Fruit fly (Drosophila melanogaster): Measurements from ENCODE around the gene Rpp14a.

DNA sequence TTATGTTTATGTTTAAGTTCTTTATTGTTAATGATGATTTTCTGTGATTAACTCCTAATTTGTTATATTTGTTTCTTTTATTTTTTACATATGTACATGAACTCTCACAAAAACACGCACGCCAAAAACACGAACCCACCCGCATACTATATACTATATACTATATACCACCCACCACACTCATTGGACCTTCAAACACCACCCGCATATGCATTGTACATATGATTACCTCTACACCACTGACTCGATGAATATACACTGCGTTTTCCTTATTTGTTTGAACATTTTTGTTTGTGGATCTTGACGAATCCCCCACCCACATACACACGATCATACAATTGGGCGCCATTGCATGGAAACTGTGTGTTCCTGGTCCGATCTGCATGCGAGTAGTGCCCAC is 24.4 kb upstream of the Rpp14a start:
- TF ChIP-seq CG8478 (optimal IDR thresholded peaks at IDR 0.05): no peak
- no peak for TF ChIP-seq CTCF (optimal IDR thresholded peaks at IDR 0.05)

Measured in S2 (cell line).